ENCODE assay signal across 3 fruit fly cellular contexts in genomic region chrX:11578841-11579240, dm6.
TF ChIP-seq lines count a peak whose summit lies in the region.

No protein-coding gene starts in this region.

- peak; percentile 7 for TF ChIP-seq CTCF in whole organism, embryonic (GFP tag; optimal IDR thresholded peaks at IDR 0.05; lab: Kevin White, UChicago)

TF ChIP-seq in whole organism, embryonic, 481 proteins besides CTCF, POLR2A, EP300 and RAD21 (continues in another document):
- TF ChIP-seq Nf-YC (tag; optimal IDR thresholded peaks at IDR 0.05; lab: Kevin White, UChicago) (no peak), CHES-1-like (GFP tag; optimal IDR thresholded peaks at IDR 0.05; lab: Kevin White, UChicago) (no peak), Dip2 (GFP tag; IDR thresholded peaks at IDR 0.05; lab: Robert Waterston, UW) (no peak), Atf6 (GFP tag; IDR thresholded peaks at IDR 0.05; lab: Robert Waterston, UW) (no peak), Mrtf (GFP tag; IDR thresholded peaks at IDR 0.05; lab: Robert Waterston, UW) (no peak), kah (GFP tag; optimal IDR thresholded peaks at IDR 0.05; lab: Kevin White, UChicago) (no peak), CG1529 (GFP tag; optimal IDR thresholded peaks at IDR 0.05; lab: Kevin White, UChicago) (no peak), CG14710 (tag; optimal IDR thresholded peaks at IDR 0.05; lab: Kevin White, UChicago) (peak; percentile 41), Mes4 (GFP tag; optimal IDR thresholded peaks at IDR 0.05; lab: Kevin White, UChicago) (no peak), CG10274 (GFP tag; optimal IDR thresholded peaks at IDR 0.05; lab: Kevin White, UChicago) (no peak), unc-4 (GFP tag; IDR thresholded peaks at IDR 0.05; lab: Robert Waterston, UW; ENCODE audit: partially characterized antibody) (peak; percentile 47; the same call in 1 of the 2 replicates), CG32767 (GFP tag; IDR thresholded peaks at IDR 0.05; lab: Robert Waterston, UW) (no peak), zen2 (GFP tag; IDR thresholded peaks at IDR 0.05; lab: Robert Waterston, UW; ENCODE audit: partially characterized antibody) (peak; percentile 68), Ssrp (tag; optimal IDR thresholded peaks at IDR 0.05; lab: Kevin White, UChicago) (no peak), CG7839 (tag; optimal IDR thresholded peaks at IDR 0.05; lab: Kevin White, UChicago) (no peak), sd (tag; optimal IDR thresholded peaks at IDR 0.05; lab: Kevin White, UChicago) (peak; percentile 96), CG12071 (GFP tag; optimal IDR thresholded peaks at IDR 0.05; lab: Kevin White, UChicago) (no peak), B-H2 (GFP tag; optimal IDR thresholded peaks at IDR 0.05; lab: Kevin White, UChicago) (no peak), en (GFP tag; optimal IDR thresholded peaks at IDR 0.05; lab: Kevin White, UChicago) (no peak), CG17568 (GFP tag; optimal IDR thresholded peaks at IDR 0.05; lab: Kevin White, UChicago) (no peak), CG7963 (GFP tag; IDR thresholded peaks at IDR 0.05; lab: Robert Waterston, UW; ENCODE audit: partially characterized antibody) (no peak), Hmx (GFP tag; optimal IDR thresholded peaks at IDR 0.05; lab: Kevin White, UChicago) (no peak), CG4282 (GFP tag; optimal IDR thresholded peaks at IDR 0.05; lab: Kevin White, UChicago) (no peak), crol (GFP tag; IDR thresholded peaks at IDR 0.05; lab: Robert Waterston, UW) (no peak), CG8478 (optimal IDR thresholded peaks at IDR 0.05; lab: Kevin White, UChicago) (no peak), CG10267 (tag; optimal IDR thresholded peaks at IDR 0.05; lab: Kevin White, UChicago) (peak; percentile 41), Drgx (GFP tag; IDR thresholded peaks at IDR 0.05; lab: Robert Waterston, UW) (no peak), Doc3 (GFP tag; IDR thresholded peaks at IDR 0.05; lab: Robert Waterston, UW; ENCODE audit: partially characterized antibody) (no peak), Pdp1 (GFP tag; optimal IDR thresholded peaks at IDR 0.05; lab: Kevin White, UChicago) (peak in 1 of 2 experiments; percentile 58), knrl (GFP tag; IDR thresholded peaks at IDR 0.05; lab: Robert Waterston, UW; ENCODE audit: partially characterized antibody) (no peak)

TF ChIP-seq in whole organism, prepupa, 60 proteins besides CTCF, POLR2A, EP300 and RAD21:
- peak; percentile 31 for TF ChIP-seq Eip78C (GFP tag; lab: Kevin White, UChicago)
- TF ChIP-seq eg (GFP tag; IDR thresholded peaks at IDR 0.05; lab: Robert Waterston, UW): 0 out of 3 replicates have a peak, but pooled peaks have one; percentile 19
- no peak for TF ChIP-seq CG9139 (GFP tag; optimal IDR thresholded peaks at IDR 0.05; lab: Kevin White, UChicago)

TF ChIP-seq in whole organism, wandering third instar larva, 38 proteins besides CTCF, POLR2A, EP300 and RAD21:
- TF ChIP-seq woc (GFP tag; optimal IDR thresholded peaks at IDR 0.05; lab: Kevin White, UChicago): no peak
- TF ChIP-seq Myc (optimal IDR thresholded peaks at IDR 0.05; lab: Kevin White, UChicago): peak; percentile 54
- TF ChIP-seq Vsx2 (GFP tag; optimal IDR thresholded peaks at IDR 0.05; lab: Kevin White, UChicago; ENCODE audit: partially characterized antibody): no peak
- TF ChIP-seq Abd-B (GFP tag; optimal IDR thresholded peaks at IDR 0.05; lab: Kevin White, UChicago): no peak
- no peak for TF ChIP-seq HLH106 (tag; optimal IDR thresholded peaks at IDR 0.05; lab: Kevin White, UChicago)
- no peak for TF ChIP-seq foxo (GFP tag; optimal IDR thresholded peaks at IDR 0.05; lab: Kevin White, UChicago)
- TF ChIP-seq br (GFP tag; optimal IDR thresholded peaks at IDR 0.05; lab: Kevin White, UChicago): no peak
- TF ChIP-seq Hr83 (GFP tag; optimal IDR thresholded peaks at IDR 0.05; lab: Kevin White, UChicago; ENCODE audit: poor library complexity, severe bottlenecking): no peak
